Worm (Caenorhabditis elegans) whole organism, L4 larva: Measurements from ENCODE around the gene tam-1.

Source experiments
- aly-2 ChIP-seq: sonication (generic microtip); optimal IDR thresholded peaks from 2 replicates; lab custom pipeline; 2018; ENCODE audit warnings: missing biosample characterization, missing genetic modification characterization
- mes-2 ChIP-seq: sonication (generic microtip); optimal IDR thresholded peaks from 2 replicates; lab custom pipeline; 2016; ENCODE audit warnings: missing genotype, mild to moderate bottlenecking, missing genetic modification characterization, missing compliant biosample characterization; ENCODE audit not compliant: poor library complexity, severe bottlenecking
- nhr-11 ChIP-seq: fragments of 150-350 bp; optimal IDR thresholded peaks from 2 replicates; lab custom pipeline; 2014; ENCODE audit warnings: missing biosample characterization, missing genetic modification characterization
- nhr-237 ChIP-seq: sonication (generic microtip); optimal IDR thresholded peaks from 2 replicates; lab custom pipeline; 2017; ENCODE audit warnings: missing biosample characterization, missing genetic modification characterization
- nhr-42 ChIP-seq: fragments of 200-800 bp; sonication (Bioruptor generic); IDR thresholded peaks from 2 replicates; pipeline ENCODE4 v1.3.6; 2022; ENCODE audit warnings: missing genetic modification characterization, missing compliant biosample characterization
- set-16 ChIP-seq: fragments of 200-800 bp; sonication (Bioruptor generic); IDR thresholded peaks from 2 replicates; pipeline ENCODE4 v1.3.6; 2022; ENCODE audit warnings: missing genetic modification reagents, missing genetic modification characterization, missing compliant biosample characterization
- snpc-1.2 ChIP-seq: fragments of 200-800 bp; sonication (Bioruptor generic); IDR thresholded peaks from 2 replicates; pipeline ENCODE4 v1.3.6; 2022; ENCODE audit warnings: missing genetic modification reagents, missing genetic modification characterization, missing compliant biosample characterization
- unc-62 ChIP-seq, 3 experiments: fragments of 150-350 bp in 1 of 3; sonication (generic microtip); optimal IDR thresholded peaks in 2 of 3; peaks in 1 of 3; 1 replicate in 1 of 3; 2 replicates in 2 of 3; lab custom pipeline; 2014 to 2017; ENCODE audit warnings: missing biosample characterization in 3 of 3, missing genetic modification characterization in 3 of 3, missing genetic modification reagents in 3 of 3, missing genotype in 1 of 3
- zag-1 ChIP-seq: fragments of 150-350 bp; optimal IDR thresholded peaks from 2 replicates; lab custom pipeline; 2014; ENCODE audit warnings: missing biosample characterization, missing genetic modification characterization
- zip-2 ChIP-seq: fragments of 150-350 bp; optimal IDR thresholded peaks from 2 replicates; lab custom pipeline; 2014; ENCODE audit warnings: missing biosample characterization, missing genetic modification characterization

DNA sequence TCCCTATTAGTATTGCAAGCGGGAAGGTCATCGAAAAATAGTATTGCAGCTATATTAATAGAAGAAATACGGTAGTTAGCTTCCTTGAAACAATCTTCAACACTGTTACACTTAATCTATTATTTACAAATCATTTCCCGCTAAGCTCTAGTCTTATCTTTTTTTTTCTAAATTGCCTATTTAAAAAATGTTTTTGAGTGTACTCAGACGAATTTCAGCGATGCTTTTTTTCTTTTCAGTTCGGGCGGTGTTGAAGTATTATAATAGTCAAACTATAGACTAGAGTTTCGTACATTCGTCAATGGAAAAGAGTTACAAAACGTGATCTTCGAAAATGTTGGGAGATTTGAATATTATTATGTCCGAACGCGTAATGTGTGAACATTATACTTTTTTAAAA, 49.0 kb downstream of the tam-1 start:
- TF ChIP-seq zip-2 (tag; lab: Kevin White, UChicago) (no peak), unc-62 (GFP tag; optimal IDR thresholded peaks at IDR 0.05 in 1 of 2; lab: Kevin White, UChicago) (no peak), unc-62 (tag; optimal IDR thresholded peaks at IDR 0.05; lab: Kevin White, UChicago) (no peak), zag-1 (tag; lab: Kevin White, UChicago) (no peak), aly-2 (tag; lab: Kevin White, UChicago) (no peak), nhr-11 (tag; lab: Kevin White, UChicago) (no peak), nhr-237 (tag; lab: Kevin White, UChicago) (no peak), snpc-1.2 (GFP tag; lab: Robert Waterston, UW) (no peak), set-16 (GFP tag; lab: Robert Waterston, UW) (no peak), mes-2 (tag; lab: Kevin White, UChicago) (no peak), nhr-42 (GFP tag; lab: Robert Waterston, UW) (no peak)
